Worm (Caenorhabditis elegans): ENCODE results near the gene grd-8.

Gene grd-8

DNA sequence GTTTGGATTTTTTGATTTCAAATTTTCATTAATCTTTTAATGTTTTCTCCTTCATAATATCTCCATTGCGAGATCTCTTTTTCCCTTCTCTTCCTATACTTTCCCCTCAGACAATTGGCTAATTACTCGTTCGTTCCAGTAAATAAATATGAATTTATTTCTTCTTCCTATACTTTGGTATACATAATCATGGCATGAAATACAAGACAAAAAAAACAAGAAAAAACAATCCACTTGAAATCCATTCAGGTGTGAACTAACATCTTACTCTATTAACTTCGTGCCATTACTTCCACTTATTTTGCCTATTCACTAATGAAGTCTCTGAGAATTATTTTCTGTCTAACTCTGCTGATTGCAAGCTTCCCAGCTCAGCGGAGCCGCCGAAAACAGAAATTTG is at the start of gene grd-8:
Gene grd-8, plus strand, starts transcription at position 301 of the 400 bp plus-strand sequence.
- TF ChIP-seq tbx-2 (tag; optimal IDR thresholded peaks at IDR 0.05) (no peak), pag-3 (tag; optimal IDR thresholded peaks at IDR 0.05; ENCODE audit: borderline replicate concordance, insufficient read depth) (no peak)

DNA sequence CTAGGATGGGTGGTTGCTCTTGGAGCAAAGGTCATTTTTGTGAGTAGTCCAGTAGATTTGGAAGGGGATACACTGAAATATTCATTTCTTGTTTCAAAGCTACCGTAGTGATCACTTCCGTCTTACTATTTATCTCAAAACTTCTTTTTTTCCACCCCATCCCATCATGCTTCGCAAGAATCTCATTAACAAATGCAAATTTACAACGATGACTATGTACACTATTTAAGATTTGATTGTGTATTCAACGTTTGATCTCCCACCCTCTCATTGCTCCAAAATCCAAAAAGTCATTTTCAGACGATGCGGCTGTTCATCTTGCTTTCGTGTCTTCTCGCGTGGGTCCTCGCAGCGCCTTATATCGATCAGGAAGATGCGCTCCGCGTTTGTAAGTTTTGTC is 49.3 kb upstream of the grd-8 start, which contains the start of gene flp-21:
Gene flp-21, plus strand, starts transcription at position 301 of the 400 bp plus-strand sequence.
- no peak for TF ChIP-seq lin-13 (GFP tag; optimal IDR thresholded peaks at IDR 0.05)
- no peak for TF ChIP-seq ets-5 (GFP tag; IDR thresholded peaks at IDR 0.05)
- TF ChIP-seq tlp-1 (tag; optimal IDR thresholded peaks at IDR 0.05): no peak
- TF ChIP-seq ztf-4 (tag; optimal IDR thresholded peaks at IDR 0.05): no peak
- TF ChIP-seq nhr-90 (tag; optimal IDR thresholded peaks at IDR 0.05; ENCODE audit: poor library complexity): no peak
- TF ChIP-seq pqm-1 (tag; optimal IDR thresholded peaks at IDR 0.05): no peak
- TF ChIP-seq mdl-1 (tag; optimal IDR thresholded peaks at IDR 0.05): no peak

DNA sequence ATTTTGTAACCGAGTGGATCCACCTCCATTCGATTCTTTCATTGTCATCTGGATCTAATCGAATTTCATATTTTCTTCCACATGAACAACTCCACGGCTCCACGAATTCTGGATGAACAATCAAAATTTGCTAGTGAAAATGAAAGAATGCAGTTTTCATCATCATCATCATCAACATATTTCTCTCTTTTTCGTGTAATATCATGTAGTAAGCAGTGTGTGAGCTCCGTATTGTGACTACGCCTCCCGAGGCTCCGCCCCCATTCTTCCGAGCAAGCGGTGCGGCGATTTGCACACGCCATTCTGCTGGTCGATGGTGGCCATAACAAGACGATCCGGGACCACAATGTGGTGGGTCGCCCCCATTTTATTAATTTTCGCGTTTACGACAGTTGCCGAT is 44.2 kb upstream of the grd-8 start, which contains the start of gene ZK742.7:
Gene ZK742.7, plus strand, starts transcription at position 301 of the 400 bp plus-strand sequence.
- TF ChIP-seq elt-3 (tag; optimal IDR thresholded peaks at IDR 0.05): no peak
- no peak for TF ChIP-seq efl-1 (optimal IDR thresholded peaks at IDR 0.05)
- TF ChIP-seq efl-1 (GFP tag; optimal IDR thresholded peaks at IDR 0.05 in 1 of 2): no peak
- no peak for TF ChIP-seq swsn-7 (tag; optimal IDR thresholded peaks at IDR 0.05)
- TF ChIP-seq nhr-84 (tag; optimal IDR thresholded peaks at IDR 0.05): no peak
- TF ChIP-seq lin-13 (GFP tag; optimal IDR thresholded peaks at IDR 0.05): no peak
- no peak for TF ChIP-seq nhr-90 (tag; optimal IDR thresholded peaks at IDR 0.05; ENCODE audit: poor library complexity)
- no peak for TF ChIP-seq egl-13 (tag; optimal IDR thresholded peaks at IDR 0.05)
- no peak for TF ChIP-seq lsy-2 (tag; optimal IDR thresholded peaks at IDR 0.05)
- TF ChIP-seq lin-15B (tag; optimal IDR thresholded peaks at IDR 0.05): no peak
- TF ChIP-seq xbp-1 (tag; optimal IDR thresholded peaks at IDR 0.05): no peak
- no peak for TF ChIP-seq ceh-90 (tag; optimal IDR thresholded peaks at IDR 0.05)
- TF ChIP-seq sptf-1 (tag; optimal IDR thresholded peaks at IDR 0.05): no peak
- no peak for TF ChIP-seq isw-1 (GFP tag; IDR thresholded peaks at IDR 0.05)
- TF ChIP-seq skn-1 (tag; optimal IDR thresholded peaks at IDR 0.05): no peak

DNA sequence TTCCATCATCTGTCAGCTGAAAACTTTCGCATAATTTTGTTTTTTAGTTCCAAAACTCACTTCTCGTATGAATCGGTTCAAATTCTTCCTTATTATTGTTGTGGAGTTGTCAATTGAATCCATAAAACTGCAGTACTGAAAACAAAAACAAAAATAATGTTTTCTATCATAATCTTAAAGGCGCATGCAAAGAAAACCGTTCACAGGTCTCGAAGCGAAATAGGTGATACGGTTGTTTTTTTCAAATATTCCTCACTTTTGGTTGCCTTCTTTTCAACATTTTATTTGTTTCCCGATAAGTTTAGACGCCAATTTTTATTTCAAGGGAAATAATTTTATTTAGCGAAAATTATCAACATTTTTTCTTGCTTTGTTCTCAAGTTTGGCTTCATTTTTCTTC is 38.8 kb upstream of the grd-8 start:
- TF ChIP-seq grh-1 (GFP tag; IDR thresholded peaks at IDR 0.05) (no peak), fkh-10 (GFP tag; optimal IDR thresholded peaks at IDR 0.05) (no peak), ceh-8 (GFP tag; optimal IDR thresholded peaks at IDR 0.05) (no peak), zip-4 (GFP tag; optimal IDR thresholded peaks at IDR 0.05) (no peak), C34B4.2 (tag; optimal IDR thresholded peaks at IDR 0.05) (no peak), nhr-76 (tag; optimal IDR thresholded peaks at IDR 0.05) (no peak), snu-23 (GFP tag; optimal IDR thresholded peaks at IDR 0.05) (no peak), xbp-1 (tag; optimal IDR thresholded peaks at IDR 0.05) (no peak), nhr-84 (tag; optimal IDR thresholded peaks at IDR 0.05) (no peak), ets-5 (GFP tag; IDR thresholded peaks at IDR 0.05) (no peak), lin-35 (GFP tag; optimal IDR thresholded peaks at IDR 0.05) (no peak)

DNA sequence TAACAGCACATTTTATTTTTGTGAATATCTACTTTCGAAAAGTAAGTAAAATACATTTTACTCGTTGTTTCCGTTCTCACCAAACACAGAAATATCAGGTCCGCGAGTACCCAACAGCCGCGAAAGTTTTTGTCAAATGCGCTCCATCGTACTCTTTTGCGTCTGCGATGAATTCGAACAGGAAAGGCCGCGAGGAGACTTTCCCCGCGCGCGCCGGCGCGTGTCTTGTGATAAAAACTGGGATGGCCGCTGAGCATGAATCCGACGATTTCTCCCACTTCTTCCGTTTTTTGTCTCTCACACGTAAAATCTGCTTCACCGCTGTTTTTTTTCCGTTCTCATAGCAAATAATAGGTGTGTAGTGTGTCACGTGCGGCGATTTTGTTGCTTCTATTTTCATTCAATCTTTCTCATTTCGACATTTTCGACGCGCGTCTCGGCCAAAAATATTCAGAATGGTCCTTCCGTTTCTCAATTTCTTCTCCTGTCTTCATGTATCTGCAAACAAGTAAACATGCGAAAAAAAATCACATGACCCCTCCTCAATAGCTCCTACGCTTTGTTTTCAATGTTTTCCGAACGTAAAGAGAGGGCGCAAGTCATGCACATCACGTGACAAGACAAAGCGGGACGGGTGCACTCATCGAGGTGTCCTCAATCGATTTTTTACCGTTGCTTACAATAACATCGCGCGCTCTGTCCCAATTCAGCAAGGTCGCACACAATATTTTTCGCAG is 38.1 kb upstream of the grd-8 start, which contains the start of gene uvs-1:
Gene uvs-1, minus strand, starts transcription at position 145 of the 737 bp plus-strand sequence.
- TF ChIP-seq nhr-19 (GFP tag; conservative IDR thresholded peaks at IDR 0.05) (peak; percentile 69), unc-62 (GFP tag; optimal IDR thresholded peaks at IDR 0.05) (no peak), unc-98 (GFP tag; IDR thresholded peaks at IDR 0.05) (no peak), efl-1 (optimal IDR thresholded peaks at IDR 0.05) (peak; percentile 38 to 48), efl-1 (GFP tag; optimal IDR thresholded peaks at IDR 0.05 in 1 of 2) (peak; percentile 33 to 95), grh-1 (GFP tag; IDR thresholded peaks at IDR 0.05) (no peak), fos-1 (tag; optimal IDR thresholded peaks at IDR 0.05) (no peak), nhr-71 (tag; optimal IDR thresholded peaks at IDR 0.05) (peak; percentile 77), sptf-1 (tag; optimal IDR thresholded peaks at IDR 0.05) (no peak), ces-1 (GFP tag; optimal IDR thresholded peaks at IDR 0.05) (no peak), aha-1 (tag; optimal IDR thresholded peaks at IDR 0.05) (no peak), ets-5 (GFP tag; IDR thresholded peaks at IDR 0.05) (no peak), jun-1 (tag; optimal IDR thresholded peaks at IDR 0.05) (no peak), fkh-8 (tag; optimal IDR thresholded peaks at IDR 0.05) (peak; percentile 66), elt-2 (tag; optimal IDR thresholded peaks at IDR 0.05) (peak; percentile 38), nhr-77 (tag; optimal IDR thresholded peaks at IDR 0.05) (peak; percentile 24), blmp-1 (tag; optimal IDR thresholded peaks at IDR 0.05) (peak; percentile 79), ceh-8 (GFP tag; optimal IDR thresholded peaks at IDR 0.05) (no peak), irx-1 (tag; optimal IDR thresholded peaks at IDR 0.05) (peak; percentile 46), nhr-85 (tag) (peak; percentile 91), vab-15 (tag; optimal IDR thresholded peaks at IDR 0.05) (peak; percentile 64), mdl-1 (tag; optimal IDR thresholded peaks at IDR 0.05) (peak in 1 of 2 experiments; percentile 69)
